Fruit fly (Drosophila melanogaster): ENCODE measurements around the gene aop.

aop gene

DNA sequence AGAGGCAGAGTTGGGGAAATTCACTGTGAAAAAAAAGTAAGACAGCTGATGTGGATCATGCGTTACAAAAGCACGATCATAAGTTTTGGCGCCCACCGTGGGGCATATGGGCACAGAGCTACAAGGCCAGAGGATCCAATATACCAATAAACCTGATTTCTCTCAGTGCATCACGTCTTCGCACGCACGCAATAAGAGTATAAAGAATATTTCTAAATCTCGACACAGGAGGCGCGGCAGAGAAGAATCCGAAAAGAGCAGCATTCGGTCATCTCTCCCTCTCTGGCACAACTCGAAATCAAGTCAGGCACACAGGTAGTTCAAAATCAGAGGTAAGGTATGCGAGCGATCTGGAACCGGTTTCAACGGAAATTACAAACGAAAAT, 15.0 kb downstream of the aop start (continued):
- peak; percentile 65 for TF ChIP-seq fd85E (GFP tag; optimal IDR thresholded peaks at IDR 0.05)
- TF ChIP-seq Eip78C (GFP tag), result peak; percentile 96
- TF ChIP-seq Gug (GFP tag; IDR thresholded peaks at IDR 0.05), result peak; percentile 89
- TF ChIP-seq CG3919 (GFP tag; optimal IDR thresholded peaks at IDR 0.05), result peak; percentile 93
- TF ChIP-seq CG34406 (GFP tag; optimal IDR thresholded peaks at IDR 0.05), result peak; percentile 89
- peak; percentile 94 to 99 for TF ChIP-seq ss (GFP tag; optimal IDR thresholded peaks at IDR 0.05)
- peak; percentile 91 for TF ChIP-seq eg (GFP tag; IDR thresholded peaks at IDR 0.05)
- peak; percentile 96 for TF ChIP-seq Hr39 (GFP tag; optimal IDR thresholded peaks at IDR 0.05)
- TF ChIP-seq CG6276 (GFP tag; optimal IDR thresholded peaks at IDR 0.05), result peak; percentile 76
- TF ChIP-seq Sox15 (GFP tag; optimal IDR thresholded peaks at IDR 0.05), result peak; percentile 88
- peak; percentile 98 for TF ChIP-seq Sox14 (GFP tag; optimal IDR thresholded peaks at IDR 0.05)
- TF ChIP-seq Eip93F (GFP tag; optimal IDR thresholded peaks at IDR 0.05), result peak; percentile 85
- TF ChIP-seq Eip75B (GFP tag; optimal IDR thresholded peaks at IDR 0.05), result peak; percentile 95
- TF ChIP-seq Blimp-1 (GFP tag; optimal IDR thresholded peaks at IDR 0.05), result peak; percentile 81
- peak; percentile 92 for TF ChIP-seq CG15336 (GFP tag; IDR thresholded peaks at IDR 0.05)
- peak; percentile 96 for TF ChIP-seq CG1621 (tag; optimal IDR thresholded peaks at IDR 0.05)
- TF ChIP-seq Hr38 (GFP tag; optimal IDR thresholded peaks at IDR 0.05), result no peak
- TF ChIP-seq fkh (GFP tag; optimal IDR thresholded peaks at IDR 0.05), result peak; percentile 35
- peak; percentile 95 for TF ChIP-seq CG3032 (tag; optimal IDR thresholded peaks at IDR 0.05)
- TF ChIP-seq dsx (GFP tag; optimal IDR thresholded peaks at IDR 0.05; ENCODE audit: poor library complexity, severe bottlenecking), result peak; percentile 92
- peak; percentile 88 for TF ChIP-seq OdsH (GFP tag; optimal IDR thresholded peaks at IDR 0.05)
- TF ChIP-seq spab (GFP tag; optimal IDR thresholded peaks at IDR 0.05), result peak; percentile 94
- TF ChIP-seq pdm3 (GFP tag; optimal IDR thresholded peaks at IDR 0.05), result peak; percentile 92
- TF ChIP-seq Smox (GFP tag; optimal IDR thresholded peaks at IDR 0.05), result peak; percentile 93
- TF ChIP-seq CG31627 (GFP tag; optimal IDR thresholded peaks at IDR 0.05), result peak; percentile 95
- TF ChIP-seq CG6792 (GFP tag; optimal IDR thresholded peaks at IDR 0.05), result peak; percentile 92
- TF ChIP-seq net (GFP tag; optimal IDR thresholded peaks at IDR 0.05), result peak; percentile 85
- peak; percentile 86 for TF ChIP-seq CG11294 (GFP tag; IDR thresholded peaks at IDR 0.05)
- TF ChIP-seq svp (GFP tag), result peak; percentile 98
- peak; percentile 97 for TF ChIP-seq esn (GFP tag; optimal IDR thresholded peaks at IDR 0.05)
- peak; percentile 89 for TF ChIP-seq CG7368 (GFP tag; optimal IDR thresholded peaks at IDR 0.05)

DNA sequence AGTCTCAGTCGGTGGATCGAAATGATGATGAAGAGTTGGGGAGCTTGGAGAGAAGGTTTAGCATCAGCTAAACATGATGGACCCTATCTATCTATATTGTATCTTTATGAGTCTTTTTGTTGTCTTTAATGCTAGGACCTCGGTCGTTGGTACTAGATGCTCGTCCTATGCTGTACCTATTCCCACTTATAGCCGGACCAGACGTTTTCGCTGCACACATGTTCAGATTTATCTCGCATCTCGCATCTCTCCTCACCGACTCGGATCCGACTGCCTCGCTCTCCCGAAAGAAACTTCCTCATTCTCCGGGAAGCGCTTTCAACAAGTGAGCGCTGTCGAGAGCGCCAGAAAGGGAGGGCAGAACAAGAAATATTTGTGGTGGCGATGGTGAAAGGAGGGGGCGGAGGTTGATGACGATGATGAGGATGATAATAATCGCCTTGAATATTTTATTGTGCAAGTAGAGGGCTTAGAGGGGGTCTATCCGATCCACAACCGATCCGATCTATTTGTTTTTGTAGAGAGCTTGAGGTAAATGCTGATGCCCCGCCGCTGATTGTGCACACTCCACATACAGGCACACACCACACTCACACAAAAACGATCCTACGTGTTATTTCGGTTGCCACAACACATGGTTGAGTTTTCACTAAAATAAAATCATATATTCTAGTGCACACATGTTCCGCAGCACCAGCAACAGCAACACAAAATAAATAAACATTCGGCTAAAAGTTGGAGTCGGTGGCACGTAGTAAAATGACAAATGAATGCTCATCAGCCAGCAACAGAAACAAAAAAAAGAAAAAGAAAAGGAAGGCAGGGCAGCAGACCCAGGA, 15.6 kb downstream of the aop start:
- TF ChIP-seq topi (GFP tag; optimal IDR thresholded peaks at IDR 0.05), result peak; percentile 17
- no peak for TF ChIP-seq CG34406 (GFP tag; optimal IDR thresholded peaks at IDR 0.05)
- peak; percentile 50 for TF ChIP-seq CG6792 (GFP tag; optimal IDR thresholded peaks at IDR 0.05)
- peak; percentile 67 for TF ChIP-seq CG15336 (GFP tag; IDR thresholded peaks at IDR 0.05)
- TF ChIP-seq Hr4 (GFP tag; optimal IDR thresholded peaks at IDR 0.05), result peak; percentile 71
- TF ChIP-seq Gug (GFP tag; IDR thresholded peaks at IDR 0.05), result no peak
- TF ChIP-seq fd59A (GFP tag; optimal IDR thresholded peaks at IDR 0.05), result peak; percentile 17
- peak; percentile 54; the same call in 2 of the 3 replicates for TF ChIP-seq CG8119 (GFP tag; IDR thresholded peaks at IDR 0.05)
- TF ChIP-seq CG8632 (GFP tag; optimal IDR thresholded peaks at IDR 0.05), result peak; percentile 15
- TF ChIP-seq OdsH (GFP tag; optimal IDR thresholded peaks at IDR 0.05), result peak; percentile 36
- TF ChIP-seq CG3032 (tag; optimal IDR thresholded peaks at IDR 0.05), result peak; percentile 64
- peak; percentile 90 for TF ChIP-seq Eip78C (GFP tag)
- TF ChIP-seq CG6808 (GFP tag; optimal IDR thresholded peaks at IDR 0.05), result peak; percentile 66
- TF ChIP-seq Met (GFP tag; optimal IDR thresholded peaks at IDR 0.05), result no peak
- TF ChIP-seq dsx (GFP tag; optimal IDR thresholded peaks at IDR 0.05; ENCODE audit: poor library complexity, severe bottlenecking), result peak; percentile 45
- no peak for TF ChIP-seq net (GFP tag; optimal IDR thresholded peaks at IDR 0.05)
- peak; percentile 42 for TF ChIP-seq Lpt (GFP tag; optimal IDR thresholded peaks at IDR 0.05)
- peak; percentile 74 for TF ChIP-seq CG10631 (GFP tag; optimal IDR thresholded peaks at IDR 0.05)
- no peak for TF ChIP-seq dac (GFP tag; optimal IDR thresholded peaks at IDR 0.05)
- TF ChIP-seq Sox14 (GFP tag; optimal IDR thresholded peaks at IDR 0.05), result peak; percentile 64
- TF ChIP-seq CG4318 (GFP tag; optimal IDR thresholded peaks at IDR 0.05), result peak; percentile 33
- TF ChIP-seq acj6 (GFP tag; optimal IDR thresholded peaks at IDR 0.05), result peak; percentile 59
- TF ChIP-seq CG16779 (tag; optimal IDR thresholded peaks at IDR 0.05), result peak; percentile 13
- TF ChIP-seq CG9139 (GFP tag; optimal IDR thresholded peaks at IDR 0.05), result no peak
- TF ChIP-seq salr (GFP tag; optimal IDR thresholded peaks at IDR 0.05), result peak; percentile 20 to 36
- TF ChIP-seq ss (GFP tag; optimal IDR thresholded peaks at IDR 0.05), result peak; percentile 28 to 50
- 0 out of 3 replicates have a peak, but pooled peaks have one; percentile 39 for TF ChIP-seq eg (GFP tag; IDR thresholded peaks at IDR 0.05)
- TF ChIP-seq esn (GFP tag; optimal IDR thresholded peaks at IDR 0.05), result no peak
- TF ChIP-seq vri (GFP tag; optimal IDR thresholded peaks at IDR 0.05), result no peak
- no peak for TF ChIP-seq Hr38 (GFP tag; optimal IDR thresholded peaks at IDR 0.05)
- TF ChIP-seq CG1621 (tag; optimal IDR thresholded peaks at IDR 0.05), result peak; percentile 63
